Worm (Caenorhabditis elegans) whole organism, early embryonic: ENCODE results near the gene F56C3.8.

Experiments
- B0310.2 ChIP-seq: sonication (generic microtip); optimal IDR thresholded peaks from 2 replicates; lab custom pipeline; 2016; ENCODE audit warnings: mild to moderate bottlenecking, missing genetic modification characterization, missing compliant biosample characterization
- F13C5.2 ChIP-seq: sonication (generic microtip); optimal IDR thresholded peaks from 2 replicates; lab custom pipeline; 2017; ENCODE audit warnings: mild to moderate bottlenecking, missing genetic modification characterization, inconsistent platforms, missing compliant biosample characterization
- aly-1 ChIP-seq: sonication (generic microtip); optimal IDR thresholded peaks from 2 replicates; lab custom pipeline; 2016; ENCODE audit warnings: missing genetic modification characterization, missing compliant biosample characterization
- ama-1 ChIP-seq: fragments of 150-350 bp; optimal IDR thresholded peaks from 2 replicates; lab custom pipeline; 2014
- ceh-13 ChIP-seq: fragments of 200-800 bp; sonication (Bioruptor generic); optimal IDR thresholded peaks from 2 replicates; lab custom pipeline; 2018; ENCODE audit warnings: mild to moderate bottlenecking, missing genetic modification characterization, missing compliant biosample characterization
- ceh-36 ChIP-seq: sonication (generic microtip); optimal IDR thresholded peaks from 2 replicates; lab custom pipeline; 2016; ENCODE audit warnings: missing genetic modification characterization, inconsistent platforms, missing compliant biosample characterization
- ets-7 ChIP-seq: sonication (generic microtip); optimal IDR thresholded peaks from 2 replicates; lab custom pipeline; 2016; ENCODE audit warnings: missing genotype, missing genetic modification characterization, missing compliant biosample characterization
- flt-1 ChIP-seq: fragments of 200-800 bp; sonication (Bioruptor generic); IDR thresholded peaks from 2 replicates; pipeline ENCODE4 v1.3.6; 2022; ENCODE audit warnings: missing genetic modification characterization, missing compliant biosample characterization
- hmbx-1 ChIP-seq: sonication (generic microtip); optimal IDR thresholded peaks from 2 replicates; lab custom pipeline; 2016; ENCODE audit warnings: mild to moderate bottlenecking, missing genetic modification characterization, missing compliant biosample characterization
- hmg-4 ChIP-seq: fragments of 200-800 bp; sonication (Bioruptor generic); optimal IDR thresholded peaks from 2 replicates; lab custom pipeline; 2018; ENCODE audit warnings: mild to moderate bottlenecking, missing genetic modification characterization, missing compliant biosample characterization
- hnd-1 ChIP-seq: sonication (generic microtip); optimal IDR thresholded peaks from 2 replicates; lab custom pipeline; 2016; ENCODE audit warnings: missing genetic modification characterization, missing compliant biosample characterization
- pes-1 ChIP-seq: fragments of 200-800 bp; sonication (Bioruptor generic); IDR thresholded peaks from 2 replicates; pipeline ENCODE4 v1.3.6; 2022; ENCODE audit warnings: missing genetic modification reagents, missing genetic modification characterization, missing compliant biosample characterization
- scrt-1 ChIP-seq: fragments of 200-800 bp; sonication (Bioruptor generic); IDR thresholded peaks from 2 replicates; pipeline ENCODE4 v1.3.6; 2022; ENCODE audit warnings: missing genetic modification characterization, missing compliant biosample characterization
- sea-1 ChIP-seq: fragments of 200-800 bp; sonication (Bioruptor generic); conservative IDR thresholded peaks from 2 replicates; pipeline ENCODE4 v1.3.6; 2022; ENCODE audit warnings: missing genetic modification characterization, missing compliant biosample characterization
- tbx-11 ChIP-seq: fragments of 200-800 bp; sonication (Bioruptor generic); IDR thresholded peaks from 2 replicates; pipeline ENCODE4 v1.3.6; 2022; ENCODE audit warnings: missing genetic modification characterization, missing compliant biosample characterization
- tbx-37 ChIP-seq: fragments of 200-800 bp; sonication (Bioruptor generic); conservative IDR thresholded peaks from 2 replicates; pipeline ENCODE4 v1.3.6; 2022; ENCODE audit warnings: missing genetic modification reagents, missing genetic modification characterization, missing compliant biosample characterization
- tra-4 ChIP-seq: sonication (generic microtip); optimal IDR thresholded peaks from 2 replicates; lab custom pipeline; 2017; ENCODE audit warnings: missing genetic modification characterization, missing compliant biosample characterization

F56C3.8 gene

ce11 chrX:1344321-1344720 lies 40.1 kb downstream of the F56C3.8 start, which contains the start of gene ins-39:
TSS of gene ins-39 (minus strand) at chrX:1344421.
- no peak for TF ChIP-seq hnd-1 (tag; lab: Kevin White, UChicago)
- TF ChIP-seq tbx-11 (GFP tag; lab: Robert Waterston, UW): no peak
- TF ChIP-seq hmbx-1 (tag; lab: Kevin White, UChicago): no peak
- TF ChIP-seq ceh-13 (GFP tag; lab: Kevin White, UChicago): no peak
- no peak for TF ChIP-seq hmg-4 (GFP tag; lab: Kevin White, UChicago)
- TF ChIP-seq B0310.2 (tag; lab: Kevin White, UChicago): no peak
- TF ChIP-seq ceh-36: no peak

- no peak for TF ChIP-seq ama-1 (lab: Kevin White, UChicago)
- no peak for TF ChIP-seq tra-4 (tag; lab: Kevin White, UChicago)
- TF ChIP-seq ets-7 (tag; lab: Kevin White, UChicago): no peak
- no peak for TF ChIP-seq sea-1
- no peak for TF ChIP-seq hmbx-1 (tag; lab: Kevin White, UChicago)
- no peak for TF ChIP-seq scrt-1 (GFP tag; lab: Robert Waterston, UW)
- no peak for TF ChIP-seq F13C5.2 (tag; lab: Kevin White, UChicago)
- TF ChIP-seq hnd-1 (tag; lab: Kevin White, UChicago): no peak
- no peak for TF ChIP-seq tbx-11 (GFP tag; lab: Robert Waterston, UW)
- no peak for TF ChIP-seq ceh-36
- no peak for TF ChIP-seq B0310.2 (tag; lab: Kevin White, UChicago)
- no peak for TF ChIP-seq ceh-13 (GFP tag; lab: Kevin White, UChicago)
- TF ChIP-seq hmg-4 (GFP tag; lab: Kevin White, UChicago): no peak
- TF ChIP-seq pes-1 (GFP tag; lab: Robert Waterston, UW): no peak
- TF ChIP-seq flt-1: no peak
- TF ChIP-seq tbx-37 (GFP tag; lab: Robert Waterston, UW): no peak
- TF ChIP-seq aly-1 (tag; lab: Kevin White, UChicago): no peak
Measured at ce11 chrX:1338906-1339673, 45.3 kb downstream of the F56C3.8 start.

ce11 chrX:1337834-1338233 lies 46.6 kb downstream of the F56C3.8 start:
- no peak for TF ChIP-seq ceh-13 (GFP tag; lab: Kevin White, UChicago)
- no peak for TF ChIP-seq ama-1 (lab: Kevin White, UChicago)
- TF ChIP-seq ets-7 (tag; lab: Kevin White, UChicago): no peak
- TF ChIP-seq flt-1: no peak
- no peak for TF ChIP-seq tbx-37 (GFP tag; lab: Robert Waterston, UW)
- TF ChIP-seq tbx-11 (GFP tag; lab: Robert Waterston, UW): no peak
- no peak for TF ChIP-seq sea-1
- TF ChIP-seq hmbx-1 (tag; lab: Kevin White, UChicago): no peak
- no peak for TF ChIP-seq tra-4 (tag; lab: Kevin White, UChicago)
- no peak for TF ChIP-seq pes-1 (GFP tag; lab: Robert Waterston, UW)
- TF ChIP-seq aly-1 (tag; lab: Kevin White, UChicago): no peak
- TF ChIP-seq B0310.2 (tag; lab: Kevin White, UChicago): no peak
- no peak for TF ChIP-seq F13C5.2 (tag; lab: Kevin White, UChicago)
- no peak for TF ChIP-seq scrt-1 (GFP tag; lab: Robert Waterston, UW)
- TF ChIP-seq hmg-4 (GFP tag; lab: Kevin White, UChicago): no peak
- TF ChIP-seq hnd-1 (tag; lab: Kevin White, UChicago): no peak
- no peak for TF ChIP-seq ceh-36

ce11 chrX:1337009-1337408 lies 47.4 kb downstream of the F56C3.8 start, which contains the start of gene ttr-37:
TSS of gene ttr-37 (minus strand) at chrX:1337175.
- TF ChIP-seq hmg-4 (GFP tag; lab: Kevin White, UChicago): no peak
- no peak for TF ChIP-seq aly-1 (tag; lab: Kevin White, UChicago)
- TF ChIP-seq ceh-36: no peak
- TF ChIP-seq hnd-1 (tag; lab: Kevin White, UChicago): no peak
- no peak for TF ChIP-seq sea-1
- TF ChIP-seq F13C5.2 (tag; lab: Kevin White, UChicago): no peak
- no peak for TF ChIP-seq pes-1 (GFP tag; lab: Robert Waterston, UW)
- TF ChIP-seq scrt-1 (GFP tag; lab: Robert Waterston, UW): no peak
